Worm (Caenorhabditis elegans) whole organism, early embryonic: Measurements from ENCODE around the gene cest-3.

Experiments used
- B0310.2 ChIP-seq: sonication (generic microtip); optimal IDR thresholded peaks from 2 replicates; lab custom pipeline; 2016; ENCODE audit warnings: mild to moderate bottlenecking, missing genetic modification characterization, missing compliant biosample characterization
- F13C5.2 ChIP-seq: sonication (generic microtip); optimal IDR thresholded peaks from 2 replicates; lab custom pipeline; 2017; ENCODE audit warnings: mild to moderate bottlenecking, missing genetic modification characterization, inconsistent platforms, missing compliant biosample characterization
- aly-1 ChIP-seq: sonication (generic microtip); optimal IDR thresholded peaks from 2 replicates; lab custom pipeline; 2016; ENCODE audit warnings: missing genetic modification characterization, missing compliant biosample characterization
- ama-1 ChIP-seq: fragments of 150-350 bp; optimal IDR thresholded peaks from 2 replicates; lab custom pipeline; 2014
- ceh-13 ChIP-seq: fragments of 200-800 bp; sonication (Bioruptor generic); optimal IDR thresholded peaks from 2 replicates; lab custom pipeline; 2018; ENCODE audit warnings: mild to moderate bottlenecking, missing genetic modification characterization, missing compliant biosample characterization
- ceh-36 ChIP-seq: sonication (generic microtip); optimal IDR thresholded peaks from 2 replicates; lab custom pipeline; 2016; ENCODE audit warnings: missing genetic modification characterization, inconsistent platforms, missing compliant biosample characterization
- ets-7 ChIP-seq: sonication (generic microtip); optimal IDR thresholded peaks from 2 replicates; lab custom pipeline; 2016; ENCODE audit warnings: missing genotype, missing genetic modification characterization, missing compliant biosample characterization
- flt-1 ChIP-seq: fragments of 200-800 bp; sonication (Bioruptor generic); IDR thresholded peaks from 2 replicates; pipeline ENCODE4 v1.3.6; 2022; ENCODE audit warnings: missing genetic modification characterization, missing compliant biosample characterization
- hmbx-1 ChIP-seq: sonication (generic microtip); optimal IDR thresholded peaks from 2 replicates; lab custom pipeline; 2016; ENCODE audit warnings: mild to moderate bottlenecking, missing genetic modification characterization, missing compliant biosample characterization
- hmg-4 ChIP-seq: fragments of 200-800 bp; sonication (Bioruptor generic); optimal IDR thresholded peaks from 2 replicates; lab custom pipeline; 2018; ENCODE audit warnings: mild to moderate bottlenecking, missing genetic modification characterization, missing compliant biosample characterization
- hnd-1 ChIP-seq: sonication (generic microtip); optimal IDR thresholded peaks from 2 replicates; lab custom pipeline; 2016; ENCODE audit warnings: missing genetic modification characterization, missing compliant biosample characterization
- pes-1 ChIP-seq: fragments of 200-800 bp; sonication (Bioruptor generic); IDR thresholded peaks from 2 replicates; pipeline ENCODE4 v1.3.6; 2022; ENCODE audit warnings: missing genetic modification reagents, missing genetic modification characterization, missing compliant biosample characterization
- scrt-1 ChIP-seq: fragments of 200-800 bp; sonication (Bioruptor generic); IDR thresholded peaks from 2 replicates; pipeline ENCODE4 v1.3.6; 2022; ENCODE audit warnings: missing genetic modification characterization, missing compliant biosample characterization
- sea-1 ChIP-seq: fragments of 200-800 bp; sonication (Bioruptor generic); conservative IDR thresholded peaks from 2 replicates; pipeline ENCODE4 v1.3.6; 2022; ENCODE audit warnings: missing genetic modification characterization, missing compliant biosample characterization
- tbx-11 ChIP-seq: fragments of 200-800 bp; sonication (Bioruptor generic); IDR thresholded peaks from 2 replicates; pipeline ENCODE4 v1.3.6; 2022; ENCODE audit warnings: missing genetic modification characterization, missing compliant biosample characterization
- tbx-37 ChIP-seq: fragments of 200-800 bp; sonication (Bioruptor generic); conservative IDR thresholded peaks from 2 replicates; pipeline ENCODE4 v1.3.6; 2022; ENCODE audit warnings: missing genetic modification reagents, missing genetic modification characterization, missing compliant biosample characterization
- tra-4 ChIP-seq: sonication (generic microtip); optimal IDR thresholded peaks from 2 replicates; lab custom pipeline; 2017; ENCODE audit warnings: missing genetic modification characterization, missing compliant biosample characterization

Gene cest-3

ce11 chrX:12241457-12241856 lies at the start of gene cest-3:
Gene cest-3, plus strand, starts transcription at chrX:12241646.
- TF ChIP-seq sea-1 (GFP tag; lab: Robert Waterston, UW): no peak
- no peak for TF ChIP-seq ets-7 (tag; lab: Kevin White, UChicago)
- TF ChIP-seq F13C5.2 (tag; lab: Kevin White, UChicago): no peak
- TF ChIP-seq ceh-13 (GFP tag; lab: Kevin White, UChicago): no peak
- TF ChIP-seq flt-1: no peak
- TF ChIP-seq hmg-4: no peak
- TF ChIP-seq B0310.2 (tag; lab: Kevin White, UChicago): no peak
- TF ChIP-seq aly-1 (tag; lab: Kevin White, UChicago): no peak
- no peak for TF ChIP-seq pes-1 (GFP tag; lab: Robert Waterston, UW)
- no peak for TF ChIP-seq ceh-36 (tag; lab: Kevin White, UChicago)
- no peak for TF ChIP-seq scrt-1
- no peak for TF ChIP-seq hnd-1 (tag; lab: Kevin White, UChicago)
- TF ChIP-seq ama-1 (lab: Kevin White, UChicago): no peak
- no peak for TF ChIP-seq hmbx-1
- no peak for TF ChIP-seq tbx-11 (GFP tag; lab: Robert Waterston, UW)
- TF ChIP-seq tbx-37 (GFP tag; lab: Robert Waterston, UW): no peak
- no peak for TF ChIP-seq tra-4 (tag; lab: Kevin White, UChicago)

DNA sequence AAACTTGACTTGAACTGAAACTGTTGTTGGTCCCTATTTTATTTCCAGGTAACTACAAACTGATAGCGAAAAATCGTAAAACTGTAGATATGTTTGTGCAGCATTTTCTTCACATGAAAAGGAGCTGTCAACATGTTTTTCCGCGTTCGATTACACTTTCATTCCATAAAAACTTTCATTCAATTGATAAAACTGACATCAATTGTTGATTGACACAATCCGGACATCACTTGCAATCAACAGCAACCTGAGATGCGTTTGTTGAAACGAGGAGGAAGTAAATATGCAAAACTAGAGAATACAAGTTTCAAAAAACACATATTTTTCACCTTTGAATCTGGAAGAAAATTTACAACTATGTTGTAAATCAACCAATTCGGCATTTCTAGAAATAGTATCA lies 44.1 kb upstream of the cest-3 start:
- TF ChIP-seq B0310.2 (tag; lab: Kevin White, UChicago) (no peak), pes-1 (GFP tag; lab: Robert Waterston, UW) (no peak), ama-1 (lab: Kevin White, UChicago) (no peak), ets-7 (tag; lab: Kevin White, UChicago) (no peak), tbx-11 (GFP tag; lab: Robert Waterston, UW) (no peak), hnd-1 (tag; lab: Kevin White, UChicago) (no peak), scrt-1 (no peak), aly-1 (tag; lab: Kevin White, UChicago) (no peak), F13C5.2 (tag; lab: Kevin White, UChicago) (no peak), hmbx-1 (no peak), ceh-36 (tag; lab: Kevin White, UChicago) (no peak), flt-1 (no peak), ceh-13 (GFP tag; lab: Kevin White, UChicago) (no peak), tbx-37 (GFP tag; lab: Robert Waterston, UW) (no peak), sea-1 (GFP tag; lab: Robert Waterston, UW) (no peak), tra-4 (tag; lab: Kevin White, UChicago) (no peak), hmg-4 (no peak)

- TF ChIP-seq flt-1 (no peak), tbx-37 (GFP tag; lab: Robert Waterston, UW) (no peak), ceh-13 (GFP tag; lab: Kevin White, UChicago) (no peak), tbx-11 (GFP tag; lab: Robert Waterston, UW) (no peak), aly-1 (tag; lab: Kevin White, UChicago) (no peak)
Observed at ce11 chrX:12198298-12198697, 43.1 kb upstream of the cest-3 start.

ce11 chrX:12200577-12200976 lies 40.9 kb upstream of the cest-3 start:
- TF ChIP-seq aly-1 (tag; lab: Kevin White, UChicago): no peak
- no peak for TF ChIP-seq hmbx-1
- no peak for TF ChIP-seq ceh-36 (tag; lab: Kevin White, UChicago)
- TF ChIP-seq pes-1 (GFP tag; lab: Robert Waterston, UW): no peak
- no peak for TF ChIP-seq hmg-4
- TF ChIP-seq ceh-13 (GFP tag; lab: Kevin White, UChicago): no peak
- TF ChIP-seq ama-1 (lab: Kevin White, UChicago): no peak
- TF ChIP-seq F13C5.2 (tag; lab: Kevin White, UChicago): no peak
- TF ChIP-seq tbx-37 (GFP tag; lab: Robert Waterston, UW): no peak
- no peak for TF ChIP-seq tra-4 (tag; lab: Kevin White, UChicago)
- TF ChIP-seq B0310.2 (tag; lab: Kevin White, UChicago): no peak
- no peak for TF ChIP-seq hnd-1 (tag; lab: Kevin White, UChicago)
- no peak for TF ChIP-seq tbx-11 (GFP tag; lab: Robert Waterston, UW)
- no peak for TF ChIP-seq sea-1 (GFP tag; lab: Robert Waterston, UW)
- TF ChIP-seq flt-1: no peak
- no peak for TF ChIP-seq scrt-1

ce11 chrX:12201435-12201834 lies 40.0 kb upstream of the cest-3 start:
- no peak for TF ChIP-seq scrt-1
- no peak for TF ChIP-seq pes-1 (GFP tag; lab: Robert Waterston, UW)
- no peak for TF ChIP-seq hmbx-1
- no peak for TF ChIP-seq aly-1 (tag; lab: Kevin White, UChicago)
- TF ChIP-seq tbx-37 (GFP tag; lab: Robert Waterston, UW): no peak
- TF ChIP-seq ceh-13 (GFP tag; lab: Kevin White, UChicago): no peak
- no peak for TF ChIP-seq ets-7 (tag; lab: Kevin White, UChicago)
- TF ChIP-seq tra-4 (tag; lab: Kevin White, UChicago): no peak
- no peak for TF ChIP-seq F13C5.2 (tag; lab: Kevin White, UChicago)

DNA sequence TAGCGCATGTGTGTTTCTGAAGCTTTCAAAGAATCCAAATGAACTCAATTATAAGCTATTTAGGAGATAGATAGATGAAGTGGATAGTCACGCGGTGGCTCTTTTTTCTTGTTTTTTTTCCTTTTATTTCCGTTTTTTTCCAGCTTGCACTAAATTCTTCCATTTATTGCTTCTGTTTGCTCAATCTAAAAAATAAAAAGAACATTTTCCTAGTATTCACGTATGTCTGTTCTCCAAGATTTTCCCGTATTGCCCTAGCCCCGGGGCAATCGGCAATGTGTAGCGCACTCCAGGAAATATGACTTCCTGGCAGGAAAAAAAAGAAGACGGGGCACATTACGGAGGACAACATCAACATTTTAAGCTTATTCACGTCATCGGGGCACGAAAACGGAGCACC lies 39.6 kb upstream of the cest-3 start:
- no peak for TF ChIP-seq pes-1 (GFP tag; lab: Robert Waterston, UW)

- no peak for TF ChIP-seq hnd-1 (tag; lab: Kevin White, UChicago)
- no peak for TF ChIP-seq ama-1 (lab: Kevin White, UChicago)
- no peak for TF ChIP-seq flt-1
- TF ChIP-seq hmg-4: no peak
- no peak for TF ChIP-seq sea-1 (GFP tag; lab: Robert Waterston, UW)
- TF ChIP-seq ceh-13 (GFP tag; lab: Kevin White, UChicago): no peak
- TF ChIP-seq ets-7 (tag; lab: Kevin White, UChicago): no peak
- TF ChIP-seq scrt-1: no peak
- no peak for TF ChIP-seq tbx-37 (GFP tag; lab: Robert Waterston, UW)
- TF ChIP-seq aly-1 (tag; lab: Kevin White, UChicago): no peak
- TF ChIP-seq tbx-11 (GFP tag; lab: Robert Waterston, UW): no peak
- TF ChIP-seq ceh-36 (tag; lab: Kevin White, UChicago): no peak
- TF ChIP-seq pes-1 (GFP tag; lab: Robert Waterston, UW): no peak
- TF ChIP-seq F13C5.2 (tag; lab: Kevin White, UChicago): no peak
- no peak for TF ChIP-seq tra-4 (tag; lab: Kevin White, UChicago)
- no peak for TF ChIP-seq hmbx-1
- TF ChIP-seq B0310.2 (tag; lab: Kevin White, UChicago): no peak
Observed at ce11 chrX:12204334-12204733, 37.1 kb upstream of the cest-3 start.
